Fruit fly (Drosophila melanogaster): Measurements from ENCODE around the gene hiw.
A peak's percentile ranks its signal among the peaks of the same experiment; 100 is the strongest.

The hiw gene

DNA sequence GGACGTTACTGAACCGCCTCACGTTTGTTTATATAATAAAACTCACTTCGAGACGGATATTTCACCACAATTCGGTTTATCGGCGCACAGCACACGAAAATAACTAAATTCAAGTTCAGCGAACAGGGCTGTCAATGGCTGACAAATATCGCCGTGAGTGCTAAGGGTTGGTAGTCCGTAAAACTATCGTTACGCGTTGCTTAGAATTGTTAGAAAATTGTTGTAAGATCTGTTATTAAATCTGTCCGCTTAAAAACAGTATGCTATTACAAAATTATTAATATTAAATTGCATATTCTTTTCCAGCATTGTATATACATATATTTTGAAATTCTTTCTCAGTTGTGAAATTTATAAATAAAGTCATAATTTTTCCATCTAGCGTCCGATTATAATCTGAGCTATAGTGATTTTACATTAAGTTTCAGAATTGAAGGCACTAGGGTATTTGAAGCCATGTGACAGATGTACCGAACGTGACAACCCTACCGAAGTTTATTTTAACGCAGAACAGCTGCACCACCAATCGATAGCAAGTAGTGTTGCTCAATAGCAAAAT, 21.4 kb upstream of the hiw start, which contains the start of gene Cox17 (continued):
- TF ChIP-seq HLH3B (GFP tag; IDR thresholded peaks at IDR 0.05) (peak; percentile 26; the same call in 1 of the 2 replicates), twi (tag; optimal IDR thresholded peaks at IDR 0.05) (peak; percentile 75), tup (GFP tag; optimal IDR thresholded peaks at IDR 0.05) (peak; percentile 23), Bteb2 (GFP tag; optimal IDR thresholded peaks at IDR 0.05) (peak; percentile 41), salm (tag; optimal IDR thresholded peaks at IDR 0.05) (peak; percentile 6), H15 (GFP tag; IDR thresholded peaks at IDR 0.05) (0 out of 3 replicates have a peak, but pooled peaks have one; percentile 31), sim (GFP tag; IDR thresholded peaks at IDR 0.05) (no peak), ems (GFP tag; optimal IDR thresholded peaks at IDR 0.05) (peak; percentile 67), GATAe (GFP tag; conservative IDR thresholded peaks at IDR 0.05) (peak; percentile 28; the same call in 1 of the 2 replicates), Mrtf (GFP tag; IDR thresholded peaks at IDR 0.05) (peak; percentile 64; the same call in 2 of the 3 replicates), NfI (GFP tag; optimal IDR thresholded peaks at IDR 0.05) (peak; percentile 81), gcm (GFP tag; optimal IDR thresholded peaks at IDR 0.05) (peak; percentile 69), CG7745 (tag; optimal IDR thresholded peaks at IDR 0.05) (no peak), abd-A (tag; optimal IDR thresholded peaks at IDR 0.05) (peak; percentile 56), Spps (tag; optimal IDR thresholded peaks at IDR 0.05) (peak; percentile 50), Rx (GFP tag; IDR thresholded peaks at IDR 0.05) (0 out of 2 replicates have a peak, but pooled peaks have one; percentile 33), vfl (GFP tag; optimal IDR thresholded peaks at IDR 0.05) (peak; percentile 73), CG12236 (GFP tag; optimal IDR thresholded peaks at IDR 0.05) (peak; percentile 13), CG4404 (GFP tag; IDR thresholded peaks at IDR 0.05) (peak; percentile 61), hbn (GFP tag; IDR thresholded peaks at IDR 0.05; ENCODE audit: partially characterized antibody) (peak; percentile 73), CG6683 (GFP tag; optimal IDR thresholded peaks at IDR 0.05) (peak; percentile 67), wek (GFP tag; optimal IDR thresholded peaks at IDR 0.05) (no peak), unc-4 (GFP tag; IDR thresholded peaks at IDR 0.05; ENCODE audit: partially characterized antibody) (peak; percentile 76), CG10431 (GFP tag; optimal IDR thresholded peaks at IDR 0.05) (peak; percentile 47), ato (GFP tag; IDR thresholded peaks at IDR 0.05; ENCODE audit: partially characterized antibody) (no peak), klu (GFP tag; IDR thresholded peaks at IDR 0.05) (peak; percentile 47), ranshi (GFP tag; IDR thresholded peaks at IDR 0.05) (peak; percentile 37; the same call in 1 of the 2 replicates), CG18262 (tag; optimal IDR thresholded peaks at IDR 0.05) (peak; percentile 86), Asciz (GFP tag; optimal IDR thresholded peaks at IDR 0.05) (peak; percentile 65), CG4820 (GFP tag; optimal IDR thresholded peaks at IDR 0.05) (peak; percentile 74), HLHmδ (GFP tag; optimal IDR thresholded peaks at IDR 0.05) (no peak), Hey (tag; optimal IDR thresholded peaks at IDR 0.05) (peak; percentile 36), Dip3 (GFP tag; optimal IDR thresholded peaks at IDR 0.05) (peak; percentile 49), CG4730 (GFP tag; IDR thresholded peaks at IDR 0.05) (no peak; the same call in none of the 2 replicates), pfk (GFP tag; optimal IDR thresholded peaks at IDR 0.05) (no peak), CG1233 (GFP tag; optimal IDR thresholded peaks at IDR 0.05) (peak; percentile 78), sens (GFP tag) (peak; percentile 95), hth (optimal IDR thresholded peaks at IDR 0.05) (no peak), E2f1 (GFP tag; IDR thresholded peaks at IDR 0.05) (peak; percentile 69), Jarid2 (GFP tag; optimal IDR thresholded peaks at IDR 0.05) (peak; percentile 3), lilli (GFP tag; optimal IDR thresholded peaks at IDR 0.05) (peak; percentile 85), ATbp (GFP tag; optimal IDR thresholded peaks at IDR 0.05) (peak; percentile 72), CG2875 (GFP tag; optimal IDR thresholded peaks at IDR 0.05) (peak; percentile 67), YL-1 (GFP tag; optimal IDR thresholded peaks at IDR 0.05) (peak; percentile 50), sima (GFP tag; optimal IDR thresholded peaks at IDR 0.05) (no peak), CG14710 (tag; optimal IDR thresholded peaks at IDR 0.05) (peak; percentile 89), CG11093 (GFP tag; IDR thresholded peaks at IDR 0.05) (peak; percentile 68; the same call in 2 of the 3 replicates), sob (GFP tag; IDR thresholded peaks at IDR 0.05) (peak; percentile 59; the same call in 1 of the 2 replicates), cg (GFP tag; optimal IDR thresholded peaks at IDR 0.05) (no peak), chm (GFP tag; IDR thresholded peaks at IDR 0.05) (0 out of 2 replicates have a peak, but pooled peaks have one; percentile 5)
